Worm (Caenorhabditis elegans) whole organism, L1 larva: ENCODE data around the gene wht-5.
"Not testable (repeated sequence)": the region's sequence is repeated elsewhere in the genome, so short reads cannot be mapped to it uniquely, and the experiment has no call there.

Experiments
- blmp-1 ChIP-seq: fragments of 150-350 bp; optimal IDR thresholded peaks from 2 replicates; lab custom pipeline; 2014; ENCODE audit warnings: missing biosample characterization, missing genetic modification characterization
- ceh-63 ChIP-seq: fragments of 200-800 bp; sonication (Bioruptor generic); optimal IDR thresholded peaks from 2 replicates; lab custom pipeline; 2018; ENCODE audit warnings: mild to moderate bottlenecking, missing genetic modification characterization, missing compliant biosample characterization
- ceh-8 ChIP-seq: fragments of 200-800 bp; sonication (Bioruptor generic); optimal IDR thresholded peaks from 2 replicates; lab custom pipeline; 2018; ENCODE audit warnings: mild to moderate bottlenecking, missing genetic modification characterization, moderate library complexity, missing compliant biosample characterization
- ceh-82 ChIP-seq, 3 experiments: fragments of 150-350 bp in 1 of 3; sonication (generic microtip) in 2 of 3; optimal IDR thresholded peaks; 2 replicates each; lab custom pipeline; 2014 to 2017; ENCODE audit warnings: missing biosample characterization in 3 of 3, missing genetic modification characterization in 3 of 3
- ceh-88 ChIP-seq: fragments of 200-800 bp; sonication (Bioruptor generic); IDR thresholded peaks from 2 replicates; pipeline ENCODE4 v1.3.6; 2022; ENCODE audit warnings: missing genetic modification characterization, missing compliant biosample characterization
- ces-1 ChIP-seq: fragments of 150-350 bp; optimal IDR thresholded peaks from 2 replicates; lab custom pipeline; 2014; ENCODE audit warnings: missing biosample characterization, missing genetic modification reagents, missing genetic modification characterization
- dpl-1 ChIP-seq, 3 experiments: fragments of 150-350 bp in 2 of 3; sonication (generic microtip) in 1 of 3; optimal IDR thresholded peaks; 2 replicates each; lab custom pipeline; 2014 to 2017; ENCODE audit warnings: missing biosample characterization in 3 of 3, missing genetic modification characterization in 3 of 3, missing genetic modification reagents in 3 of 3
- efl-1 ChIP-seq, 4 experiments: fragments of 150-350 bp; optimal IDR thresholded peaks in 3 of 4; peaks in 1 of 4; 1 replicate in 1 of 4; 2 replicates in 3 of 4; lab custom pipeline; 2014; ENCODE audit warnings: missing biosample characterization in 2 of 4, missing genetic modification characterization in 2 of 4, missing genetic modification reagents in 2 of 4
- efl-3 ChIP-seq: fragments of 200-800 bp; sonication (Bioruptor generic); optimal IDR thresholded peaks from 2 replicates; lab custom pipeline; 2018; ENCODE audit warnings: mild to moderate bottlenecking, missing genetic modification characterization, missing compliant biosample characterization
- elt-2 ChIP-seq: sonication (generic microtip); optimal IDR thresholded peaks from 2 replicates; lab custom pipeline; 2016; ENCODE audit warnings: missing genetic modification characterization, mild to moderate bottlenecking, inconsistent platforms, missing compliant biosample characterization, missing genetic modification reagents
- elt-3 ChIP-seq, 6 experiments: fragments of 150-350 bp in 1 of 6; sonication (generic microtip); optimal IDR thresholded peaks; 2 replicates each; lab custom pipeline; 2017 to 2018; ENCODE audit warnings: missing biosample characterization in 6 of 6, missing genetic modification characterization in 6 of 6, inconsistent platforms in 1 of 6
- fkh-10 ChIP-seq: sonication (generic microtip); optimal IDR thresholded peaks from 2 replicates; lab custom pipeline; 2017; ENCODE audit warnings: missing biosample characterization, missing genetic modification reagents, missing genetic modification characterization
- fkh-8 ChIP-seq: sonication (generic microtip); optimal IDR thresholded peaks from 2 replicates; lab custom pipeline; 2016; ENCODE audit warnings: mild to moderate bottlenecking, missing genetic modification characterization, missing compliant biosample characterization
- hlh-17 ChIP-seq: fragments of 200-800 bp; sonication (Bioruptor generic); optimal IDR thresholded peaks from 2 replicates; lab custom pipeline; 2018; ENCODE audit warnings: missing genetic modification characterization, mild to moderate bottlenecking, missing compliant biosample characterization, moderate library complexity, borderline replicate concordance
- hlh-4 ChIP-seq: sonication (generic microtip); optimal IDR thresholded peaks from 2 replicates; lab custom pipeline; 2016; ENCODE audit warnings: mild to moderate bottlenecking, missing genetic modification characterization, missing compliant biosample characterization
- hpl-2 ChIP-seq: fragments of 150-350 bp; optimal IDR thresholded peaks from 2 replicates; lab custom pipeline; 2014; ENCODE audit warnings: missing biosample characterization, missing genetic modification reagents, missing genetic modification characterization
- isw-1 ChIP-seq: fragments of 200-800 bp; sonication (Bioruptor generic); IDR thresholded peaks from 2 replicates; pipeline ENCODE4 v1.3.6; 2022; ENCODE audit warnings: missing genetic modification characterization, missing compliant biosample characterization
- jun-1 ChIP-seq: fragments of 150-350 bp; optimal IDR thresholded peaks from 2 replicates; lab custom pipeline; 2014; ENCODE audit warnings: missing biosample characterization, missing genetic modification reagents, missing genetic modification characterization
- lin-14 ChIP-seq: fragments of 200-800 bp; sonication (Bioruptor generic); optimal IDR thresholded peaks from 2 replicates; lab custom pipeline; 2018; ENCODE audit warnings: mild to moderate bottlenecking, missing genetic modification characterization, moderate library complexity, missing compliant biosample characterization
- lin-15B ChIP-seq: fragments of 150-350 bp; sonication (generic microtip); optimal IDR thresholded peaks from 3 replicates; lab custom pipeline; 2014; ENCODE audit warnings: missing biosample characterization, missing genetic modification characterization
- lin-35 ChIP-seq, 2 experiments: fragments of 150-350 bp; optimal IDR thresholded peaks; 2 replicates each; lab custom pipeline; 2014; ENCODE audit warnings: missing biosample characterization in 2 of 2, missing genetic modification characterization in 2 of 2, missing genetic modification reagents in 2 of 2
- lin-39 ChIP-seq: fragments of 150-350 bp; optimal IDR thresholded peaks from 2 replicates; lab custom pipeline; 2014; ENCODE audit warnings: missing biosample characterization, missing genetic modification reagents, missing genetic modification characterization
- lsy-2 ChIP-seq, 2 experiments: fragments of 150-350 bp; optimal IDR thresholded peaks; 2 replicates each; lab custom pipeline; 2014; ENCODE audit warnings: missing biosample characterization in 2 of 2, missing genetic modification characterization in 2 of 2
- mep-1 ChIP-seq: fragments of 150-350 bp; optimal IDR thresholded peaks from 2 replicates; lab custom pipeline; 2014; ENCODE audit warnings: missing biosample characterization, missing genetic modification characterization
- nhr-12 ChIP-seq: sonication (generic microtip); optimal IDR thresholded peaks from 2 replicates; lab custom pipeline; 2017; ENCODE audit warnings: missing biosample characterization, missing genetic modification characterization
- nhr-19 ChIP-seq: fragments of 200-800 bp; sonication (Bioruptor generic); conservative IDR thresholded peaks from 2 replicates; pipeline ENCODE4 v1.3.6; 2022; ENCODE audit warnings: missing genetic modification characterization, missing compliant biosample characterization
- nhr-237 ChIP-seq: fragments of 150-350 bp; optimal IDR thresholded peaks from 2 replicates; lab custom pipeline; 2014; ENCODE audit warnings: missing biosample characterization, missing genetic modification characterization
- nhr-71 ChIP-seq: sonication (generic microtip); optimal IDR thresholded peaks from 2 replicates; lab custom pipeline; 2016; ENCODE audit warnings: mild to moderate bottlenecking, missing genetic modification characterization, moderate library complexity, missing compliant biosample characterization
- nhr-76 ChIP-seq: sonication (generic microtip); optimal IDR thresholded peaks from 2 replicates; lab custom pipeline; 2017; ENCODE audit warnings: missing biosample characterization, missing genetic modification characterization
- nhr-77 ChIP-seq: fragments of 150-350 bp; optimal IDR thresholded peaks from 2 replicates; lab custom pipeline; 2014; ENCODE audit warnings: missing biosample characterization, missing genetic modification characterization
- nhr-84 ChIP-seq: sonication (generic microtip); optimal IDR thresholded peaks from 2 replicates; lab custom pipeline; 2017; ENCODE audit warnings: missing biosample characterization, missing genetic modification characterization
- nhr-85 ChIP-seq: sonication (generic microtip); peaks from one replicate; lab custom pipeline; 2016; ENCODE audit warnings: missing genetic modification characterization, inconsistent platforms, missing compliant biosample characterization
- nhr-90 ChIP-seq: sonication (generic microtip); optimal IDR thresholded peaks from 2 replicates; lab custom pipeline; 2016; ENCODE audit warnings: mild to moderate bottlenecking, missing genetic modification characterization, missing compliant biosample characterization; ENCODE audit not compliant: poor library complexity
- pqm-1 ChIP-seq: sonication (generic microtip); optimal IDR thresholded peaks from 3 replicates; lab custom pipeline; 2017; ENCODE audit warnings: missing biosample characterization, missing genetic modification characterization
- rnt-1 ChIP-seq: sonication (generic microtip); optimal IDR thresholded peaks from 2 replicates; lab custom pipeline; 2016; ENCODE audit warnings: mild to moderate bottlenecking, missing genetic modification characterization, moderate library complexity, missing compliant biosample characterization
- skn-1 ChIP-seq: fragments of 150-350 bp; optimal IDR thresholded peaks from 2 replicates; lab custom pipeline; 2014; ENCODE audit warnings: missing biosample characterization, missing genetic modification characterization
- snpc-4 ChIP-seq: fragments of 150-350 bp; optimal IDR thresholded peaks from 2 replicates; lab custom pipeline; 2014; ENCODE audit warnings: missing biosample characterization, missing genetic modification characterization
- snu-23 ChIP-seq: sonication (generic microtip); optimal IDR thresholded peaks from 2 replicates; lab custom pipeline; 2016; ENCODE audit warnings: missing genetic modification characterization, missing compliant biosample characterization
- sox-4 ChIP-seq: sonication (generic microtip); optimal IDR thresholded peaks from 2 replicates; lab custom pipeline; 2016; ENCODE audit warnings: missing genetic modification characterization, missing compliant biosample characterization
- sup-37 ChIP-seq: fragments of 200-800 bp; sonication (Bioruptor generic); optimal IDR thresholded peaks from 2 replicates; lab custom pipeline; 2018; ENCODE audit warnings: mild to moderate bottlenecking, missing genetic modification characterization, missing compliant biosample characterization
- tbx-2 ChIP-seq: sonication (generic microtip); optimal IDR thresholded peaks from 2 replicates; lab custom pipeline; 2016; ENCODE audit warnings: missing genetic modification characterization, missing compliant biosample characterization
- unc-130 ChIP-seq: fragments of 150-350 bp; optimal IDR thresholded peaks from 2 replicates; lab custom pipeline; 2017; ENCODE audit warnings: missing biosample characterization, missing genetic modification characterization, inconsistent platforms
- unc-30 ChIP-seq: sonication (generic microtip); optimal IDR thresholded peaks from 2 replicates; lab custom pipeline; 2017; ENCODE audit warnings: missing biosample characterization, missing genetic modification characterization
- zag-1 ChIP-seq: fragments of 150-350 bp; optimal IDR thresholded peaks from 2 replicates; lab custom pipeline; 2014; ENCODE audit warnings: missing biosample characterization, missing genetic modification characterization

wht-5 gene

DNA sequence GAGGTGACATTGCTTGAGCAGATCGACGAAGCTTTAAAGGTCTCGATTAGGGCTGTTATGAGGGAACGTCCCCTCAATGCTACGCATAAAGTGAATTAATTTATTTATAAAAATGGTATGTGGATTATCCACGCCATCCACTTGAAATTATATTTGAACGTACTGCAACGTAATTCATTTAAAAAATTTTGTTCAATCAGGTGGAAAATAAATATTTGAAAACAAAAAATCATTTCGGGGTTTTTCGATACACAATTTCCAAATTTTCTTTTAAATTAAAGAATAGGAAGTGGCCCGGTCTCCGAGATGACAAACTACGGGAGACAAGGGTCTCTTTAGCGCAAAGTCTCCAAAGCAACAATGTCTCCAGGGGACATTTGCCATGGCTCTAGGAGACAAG is 25.8 kb upstream of the wht-5 start, which contains the start of gene oac-58:
TSS of gene oac-58 (minus strand) at position 101 of the 400 bp plus-strand sequence.
- no peak for TF ChIP-seq tbx-2 (tag; lab: Kevin White, UChicago)
- no peak for TF ChIP-seq efl-1 (optimal IDR thresholded peaks at IDR 0.05; lab: Kevin White, UChicago)
- peak in 1 of 2 experiments; percentile 33 for TF ChIP-seq efl-1 (GFP tag; optimal IDR thresholded peaks at IDR 0.05 in 1 of 2; lab: Kevin White, UChicago)
- TF ChIP-seq jun-1 (tag; lab: Kevin White, UChicago), result no peak
- TF ChIP-seq efl-3 (GFP tag; lab: Kevin White, UChicago), result no peak
- no peak for TF ChIP-seq unc-30 (tag; lab: Kevin White, UChicago)

DNA sequence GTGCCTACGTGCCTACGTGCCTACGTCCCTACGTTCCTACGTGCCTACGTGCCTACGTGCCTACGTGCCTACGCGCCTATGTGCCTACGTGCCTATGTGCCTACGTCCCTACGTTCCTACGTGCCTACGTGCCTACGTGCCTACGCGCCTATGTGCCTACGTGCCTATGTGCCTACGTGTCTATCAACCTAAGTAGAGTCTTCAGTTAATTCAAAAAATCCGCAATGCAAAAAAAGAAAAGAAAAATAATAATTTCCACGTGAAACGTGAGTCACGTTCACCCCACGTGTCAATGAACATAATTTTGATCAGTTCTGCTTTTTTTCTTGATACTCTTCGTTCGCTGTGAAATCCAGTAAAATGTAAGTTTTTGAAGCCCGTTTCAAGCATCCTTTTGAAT is 10.4 kb upstream of the wht-5 start, which contains the start of gene F19B6.3:
TSS of gene F19B6.3 (plus strand) at position 301 of the 400 bp plus-strand sequence.
- not testable (repeated sequence) for TF ChIP-seq hlh-4; ceh-8 (GFP tag; lab: Kevin White, UChicago); nhr-237

DNA sequence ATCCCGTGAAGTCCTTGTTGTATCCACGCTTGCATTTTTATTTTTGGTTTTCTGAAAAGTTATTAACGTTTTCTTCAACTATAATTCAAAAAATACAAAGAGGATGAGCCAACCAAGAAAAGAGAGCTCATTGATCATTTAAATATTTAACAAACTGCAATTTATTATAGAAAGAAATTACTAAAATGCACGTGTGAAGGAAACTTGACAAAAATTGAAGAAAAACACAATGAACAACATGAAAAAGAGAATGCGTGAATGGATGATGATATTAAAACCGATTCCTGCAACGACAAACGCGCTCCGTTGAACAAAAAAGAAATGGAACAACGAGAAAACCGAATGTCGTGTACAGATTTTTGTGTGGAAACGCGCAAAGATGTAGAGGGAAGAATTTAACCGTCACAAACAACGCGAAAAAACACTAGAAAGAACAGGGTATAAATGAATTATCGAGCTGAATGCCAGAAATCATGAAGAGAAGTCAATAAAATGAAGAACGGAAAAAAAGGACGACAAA is 6.5 kb upstream of the wht-5 start, which contains the start of gene ufd-1:
TSS of gene ufd-1 (minus strand) at position 51 of the 520 bp plus-strand sequence.
- TF ChIP-seq lsy-2 (tag; optimal IDR thresholded peaks at IDR 0.05; lab: Kevin White, UChicago), result peak in 1 of 2 experiments; percentile 0
- TF ChIP-seq elt-2 (tag; lab: Kevin White, UChicago), result no peak
- no peak for TF ChIP-seq zag-1
- TF ChIP-seq nhr-77 (tag; lab: Kevin White, UChicago), result no peak
- no peak for TF ChIP-seq hpl-2 (GFP tag; lab: Kevin White, UChicago)
- no peak for TF ChIP-seq ceh-63 (GFP tag; lab: Kevin White, UChicago)
- TF ChIP-seq unc-130, result no peak
- no peak for TF ChIP-seq snu-23 (GFP tag; lab: Kevin White, UChicago)
- TF ChIP-seq lin-35 (GFP tag; optimal IDR thresholded peaks at IDR 0.05; lab: Kevin White, UChicago), result peak in 1 of 2 experiments; percentile 40
- TF ChIP-seq skn-1 (tag; lab: Kevin White, UChicago), result peak; percentile 56
- TF ChIP-seq nhr-12 (tag; lab: Kevin White, UChicago), result no peak
- TF ChIP-seq efl-3 (GFP tag; lab: Kevin White, UChicago), result no peak
- no peak for TF ChIP-seq nhr-19 (GFP tag; lab: Robert Waterston, UW)
- TF ChIP-seq nhr-76 (tag; lab: Kevin White, UChicago), result no peak
- TF ChIP-seq efl-1 (optimal IDR thresholded peaks at IDR 0.05; lab: Kevin White, UChicago), result no peak
- TF ChIP-seq efl-1 (GFP tag; optimal IDR thresholded peaks at IDR 0.05 in 1 of 2; lab: Kevin White, UChicago), result peak in 1 of 2 experiments; percentile 11
- TF ChIP-seq ceh-82 (tag; optimal IDR thresholded peaks at IDR 0.05; lab: Kevin White, UChicago), result no peak
- no peak for TF ChIP-seq elt-3 (tag; optimal IDR thresholded peaks at IDR 0.05; lab: Kevin White, UChicago)
- TF ChIP-seq tbx-2 (tag; lab: Kevin White, UChicago), result no peak
- TF ChIP-seq ces-1 (GFP tag; lab: Kevin White, UChicago), result no peak
- no peak for TF ChIP-seq fkh-8
- TF ChIP-seq dpl-1 (GFP tag; optimal IDR thresholded peaks at IDR 0.05; lab: Kevin White, UChicago), result peak in 1 of 3 experiments; percentile 42
- peak; percentile 70 for TF ChIP-seq blmp-1 (tag; lab: Kevin White, UChicago)
- TF ChIP-seq fkh-10 (GFP tag; lab: Kevin White, UChicago), result no peak
- no peak for TF ChIP-seq nhr-90 (tag; lab: Kevin White, UChicago)
- TF ChIP-seq hlh-17 (GFP tag; lab: Kevin White, UChicago), result no peak
- no peak for TF ChIP-seq pqm-1 (tag; lab: Kevin White, UChicago)
- no peak for TF ChIP-seq nhr-85 (tag; lab: Kevin White, UChicago)
- no peak for TF ChIP-seq nhr-84 (tag; lab: Kevin White, UChicago)

DNA sequence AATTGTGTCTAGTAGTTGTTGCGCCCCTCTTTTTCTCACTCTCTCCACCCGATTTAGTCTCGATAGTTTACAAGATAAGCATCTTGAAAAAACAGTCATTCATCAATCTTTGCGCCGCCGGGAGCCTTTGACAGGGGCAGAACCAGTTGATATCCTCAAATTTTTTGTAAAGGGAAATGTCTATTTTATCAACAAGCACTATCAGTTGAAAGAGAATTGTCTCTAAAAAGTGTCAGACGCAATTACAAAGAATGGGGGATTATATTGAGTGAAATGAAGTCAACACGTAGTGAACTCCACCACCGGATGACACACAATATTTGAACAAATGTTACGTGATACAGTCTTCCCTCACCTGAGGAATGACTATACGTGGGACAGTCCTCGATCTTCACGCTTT is 3.2 kb upstream of the wht-5 start:
- TF ChIP-seq mep-1 (tag; lab: Kevin White, UChicago) (no peak), isw-1 (GFP tag; lab: Robert Waterston, UW) (no peak), dpl-1 (GFP tag; optimal IDR thresholded peaks at IDR 0.05; lab: Kevin White, UChicago) (no peak), rnt-1 (tag; lab: Kevin White, UChicago) (no peak), lsy-2 (tag; optimal IDR thresholded peaks at IDR 0.05; lab: Kevin White, UChicago) (no peak), blmp-1 (tag; lab: Kevin White, UChicago) (peak; percentile 12), unc-30 (tag; lab: Kevin White, UChicago) (no peak), lin-15B (tag; lab: Kevin White, UChicago) (no peak), efl-1 (optimal IDR thresholded peaks at IDR 0.05; lab: Kevin White, UChicago) (no peak), efl-1 (GFP tag; optimal IDR thresholded peaks at IDR 0.05 in 1 of 2; lab: Kevin White, UChicago) (peak in 1 of 2 experiments; percentile 90), hlh-17 (GFP tag; lab: Kevin White, UChicago) (no peak), lin-14 (GFP tag; lab: Kevin White, UChicago) (peak; percentile 16), sox-4 (tag; lab: Kevin White, UChicago) (no peak), jun-1 (tag; lab: Kevin White, UChicago) (no peak), ceh-88 (GFP tag; lab: Robert Waterston, UW) (no peak), nhr-71 (tag; lab: Kevin White, UChicago) (no peak), sup-37 (GFP tag; lab: Kevin White, UChicago) (no peak), snpc-4 (tag; lab: Kevin White, UChicago) (no peak), lin-39 (tag; lab: Kevin White, UChicago) (no peak), nhr-77 (tag; lab: Kevin White, UChicago) (no peak)
